Fruit fly (Drosophila melanogaster): ENCODE measurements around the gene Sfp24Bb.

The Sfp24Bb gene

DNA sequence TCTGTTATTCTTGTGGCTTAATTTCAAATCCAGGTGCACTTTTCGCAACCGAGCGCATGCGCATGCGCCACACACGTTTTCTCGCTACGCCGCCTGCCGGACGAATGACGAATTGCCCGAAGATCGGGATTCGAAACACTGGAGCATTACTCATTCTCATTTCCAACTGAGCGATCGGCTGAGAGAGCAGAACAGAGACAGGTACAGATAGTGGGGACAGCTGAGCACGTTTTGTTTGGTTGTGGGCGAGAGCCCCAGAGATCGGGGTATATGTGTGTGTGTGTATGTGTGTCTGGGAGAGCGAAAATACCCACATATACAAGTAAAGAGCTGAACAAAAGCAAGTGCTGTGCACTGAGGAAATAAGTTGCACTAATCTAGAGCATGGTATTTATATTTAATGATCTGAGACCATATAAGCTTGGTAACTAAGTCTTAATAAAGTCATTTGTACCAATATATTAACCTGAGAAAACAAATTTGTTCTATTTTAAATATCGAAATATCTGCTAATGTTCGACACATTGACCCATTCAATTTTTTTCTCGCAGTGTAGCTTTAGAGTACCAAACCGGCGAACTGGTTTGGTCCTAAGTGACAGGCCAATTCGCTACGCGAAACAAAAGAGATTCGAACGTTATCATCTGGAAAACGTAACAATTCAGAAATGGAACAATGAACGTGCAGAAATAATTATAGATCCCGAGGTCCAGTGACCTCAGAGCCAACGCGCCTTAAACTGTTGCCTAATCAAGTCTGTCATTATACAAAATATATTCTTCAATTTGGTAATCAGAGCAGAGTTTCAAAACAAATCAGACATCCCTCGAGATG, 37.3 kb downstream of the Sfp24Bb start (continued):
- peak; percentile 89 for TF ChIP-seq CG11247 (GFP tag; IDR thresholded peaks at IDR 0.05)
- peak; percentile 95 for TF ChIP-seq CG13624 (GFP tag; optimal IDR thresholded peaks at IDR 0.05)
- peak; percentile 97 for TF ChIP-seq CG7372 (GFP tag; IDR thresholded peaks at IDR 0.05)
- peak; percentile 97 for TF ChIP-seq Ada2b (GFP tag; IDR thresholded peaks at IDR 0.05)
- no peak for TF ChIP-seq hth (optimal IDR thresholded peaks at IDR 0.05)
- TF ChIP-seq CG4360 (GFP tag; IDR thresholded peaks at IDR 0.05), result peak; percentile 87
- TF ChIP-seq CTCF (GFP tag; optimal IDR thresholded peaks at IDR 0.05), result peak; percentile 81
- peak; percentile 75 for TF ChIP-seq da (GFP tag; optimal IDR thresholded peaks at IDR 0.05)
- peak; percentile 86 for TF ChIP-seq ERR (GFP tag; optimal IDR thresholded peaks at IDR 0.05)
- no peak for TF ChIP-seq Dfd (GFP tag; optimal IDR thresholded peaks at IDR 0.05)
- peak; percentile 69 for TF ChIP-seq D (optimal IDR thresholded peaks at IDR 0.05)
- peak; percentile 98 for TF ChIP-seq D (GFP tag; optimal IDR thresholded peaks at IDR 0.05)
- TF ChIP-seq Rx (GFP tag; IDR thresholded peaks at IDR 0.05), result peak; percentile 97
- peak; percentile 95 for TF ChIP-seq CG1603 (tag; optimal IDR thresholded peaks at IDR 0.05)
- peak; percentile 92 for TF ChIP-seq vfl (GFP tag; optimal IDR thresholded peaks at IDR 0.05)
- TF ChIP-seq Lim3 (GFP tag; IDR thresholded peaks at IDR 0.05), result peak; percentile 52; the same call in 1 of the 2 replicates
- TF ChIP-seq Hey (tag; optimal IDR thresholded peaks at IDR 0.05), result peak; percentile 65
- TF ChIP-seq kni (GFP tag; optimal IDR thresholded peaks at IDR 0.05), result peak; percentile 97
- peak; percentile 91 for TF ChIP-seq CG8281 (tag; optimal IDR thresholded peaks at IDR 0.05)
- TF ChIP-seq trh (GFP tag; optimal IDR thresholded peaks at IDR 0.05), result peak; percentile 98
- peak; percentile 97 for TF ChIP-seq kay (GFP tag; optimal IDR thresholded peaks at IDR 0.05)
- TF ChIP-seq ap (GFP tag; IDR thresholded peaks at IDR 0.05), result peak; percentile 97
- TF ChIP-seq CG8944 (GFP tag; optimal IDR thresholded peaks at IDR 0.05), result peak; percentile 91
- TF ChIP-seq Mrtf (GFP tag; IDR thresholded peaks at IDR 0.05), result peak; percentile 94
- peak; percentile 60; the same call in 1 of the 3 replicates for TF ChIP-seq sr (GFP tag; IDR thresholded peaks at IDR 0.05)
- TF ChIP-seq HmgD (GFP tag; optimal IDR thresholded peaks at IDR 0.05), result peak; percentile 80
- TF ChIP-seq CG7963 (GFP tag; IDR thresholded peaks at IDR 0.05; ENCODE audit: partially characterized antibody), result no peak
- TF ChIP-seq bsh (GFP tag; optimal IDR thresholded peaks at IDR 0.05), result peak; percentile 83 to 94
- TF ChIP-seq Spps (tag; optimal IDR thresholded peaks at IDR 0.05), result peak; percentile 98
- TF ChIP-seq CG2120 (GFP tag; optimal IDR thresholded peaks at IDR 0.05), result peak; percentile 96
- TF ChIP-seq fd102C (GFP tag; optimal IDR thresholded peaks at IDR 0.05), result peak; percentile 91
- TF ChIP-seq GATAe (GFP tag; conservative IDR thresholded peaks at IDR 0.05), result peak; percentile 94
- peak; percentile 20; the same call in 1 of the 2 replicates for TF ChIP-seq ato (GFP tag; IDR thresholded peaks at IDR 0.05; ENCODE audit: partially characterized antibody)
- peak; percentile 87 for TF ChIP-seq shn (GFP tag; optimal IDR thresholded peaks at IDR 0.05)
- TF ChIP-seq tna (GFP tag; IDR thresholded peaks at IDR 0.05; ENCODE audit: partially characterized antibody), result peak; percentile 38; the same call in 1 of the 2 replicates
- TF ChIP-seq CG8290 (GFP tag; optimal IDR thresholded peaks at IDR 0.05), result peak; percentile 97
- TF ChIP-seq CG8290 (tag; optimal IDR thresholded peaks at IDR 0.05), result peak; percentile 82 to 94
- TF ChIP-seq ham (GFP tag; IDR thresholded peaks at IDR 0.05), result peak; percentile 78
- TF ChIP-seq grau (tag; optimal IDR thresholded peaks at IDR 0.05), result peak; percentile 95
- TF ChIP-seq fd96Cb (tag; optimal IDR thresholded peaks at IDR 0.05), result peak; percentile 97
- peak; percentile 93 for TF ChIP-seq CG15514 (GFP tag; optimal IDR thresholded peaks at IDR 0.05)
- peak; percentile 93 for TF ChIP-seq CG10209 (GFP tag; optimal IDR thresholded peaks at IDR 0.05)
- peak; percentile 91 for TF ChIP-seq dm (GFP tag; optimal IDR thresholded peaks at IDR 0.05)
- peak; percentile 96 for TF ChIP-seq CG6175 (GFP tag; IDR thresholded peaks at IDR 0.05)
- peak; percentile 96 for TF ChIP-seq Trl (optimal IDR thresholded peaks at IDR 0.05)
- TF ChIP-seq Trl (GFP tag; optimal IDR thresholded peaks at IDR 0.05), result peak; percentile 93
- peak; percentile 89 for TF ChIP-seq Abd-B (GFP tag; optimal IDR thresholded peaks at IDR 0.05)
- peak; percentile 99 for TF ChIP-seq jing (GFP tag; optimal IDR thresholded peaks at IDR 0.05)
- TF ChIP-seq Oli (tag; optimal IDR thresholded peaks at IDR 0.05), result peak; percentile 95
- peak; percentile 92 for TF ChIP-seq H2.0 (GFP tag; IDR thresholded peaks at IDR 0.05)
- TF ChIP-seq onecut (GFP tag; IDR thresholded peaks at IDR 0.05), result peak; percentile 93

Data from whole organism, embryonic.